Fruit fly (Drosophila melanogaster) whole organism, embryonic: ENCODE measurements around the gene CG43339.

Experiments used
- Atf-2 ChIP-seq: fragments of 200-800 bp; sonication (Bioruptor generic); optimal IDR thresholded peaks from 2 replicates; lab custom pipeline; 2016; ENCODE audit warnings: missing biosample characterization, missing genetic modification characterization
- B-H1 ChIP-seq: fragments of 200-800 bp; sonication (Bioruptor generic); IDR thresholded peaks from 3 replicates; pipeline ENCODE4 v1.3.6; 2022; ENCODE audit warnings: missing biosample characterization, missing genetic modification characterization
- CG10267 ChIP-seq: fragments of 200-800 bp; sonication (Bioruptor generic); optimal IDR thresholded peaks from 2 replicates; lab custom pipeline; 2018; ENCODE audit warnings: missing biosample characterization, mild to moderate bottlenecking, missing genetic modification characterization, moderate library complexity
- CG11696 ChIP-seq: fragments of 200-800 bp; sonication (Bioruptor generic); IDR thresholded peaks from 2 replicates; pipeline ENCODE4 v1.3.6; 2022; ENCODE audit warnings: missing biosample characterization, missing genetic modification characterization
- CG1233 ChIP-seq: fragments of 200-800 bp; sonication (Bioruptor generic); optimal IDR thresholded peaks from 4 replicates; lab custom pipeline; 2018; ENCODE audit warnings: missing biosample characterization, mild to moderate bottlenecking, missing genetic modification characterization
- CG12942 ChIP-seq: fragments of 200-800 bp; sonication (Bioruptor generic); optimal IDR thresholded peaks from 3 replicates; lab custom pipeline; 2016; ENCODE audit warnings: missing biosample characterization, missing genetic modification characterization
- CG14050 ChIP-seq: fragments of 200-800 bp; sonication (Bioruptor generic); IDR thresholded peaks from 3 replicates; pipeline ENCODE4 v1.3.6; 2022; ENCODE audit warnings: missing biosample characterization, missing genetic modification characterization
- CG14860 ChIP-seq: fragments of 200-800 bp; sonication (Bioruptor generic); IDR thresholded peaks from 3 replicates; pipeline ENCODE4 v1.3.6; 2022; ENCODE audit warnings: missing biosample characterization, missing genetic modification characterization; ENCODE audit not compliant: partially characterized antibody
- CG15514 ChIP-seq: fragments of 200-800 bp; sonication (Bioruptor generic); optimal IDR thresholded peaks from 3 replicates; lab custom pipeline; 2017; ENCODE audit warnings: missing biosample characterization, missing genetic modification characterization, mild to moderate bottlenecking, moderate library complexity, missing genetic modification reagents
- CG1603 ChIP-seq: fragments of 200-800 bp; sonication (Bioruptor generic); optimal IDR thresholded peaks from 2 replicates; lab custom pipeline; 2019; ENCODE audit warnings: missing biosample characterization, mild to moderate bottlenecking, missing genetic modification characterization, moderate library complexity
- CG16815 ChIP-seq: fragments of 200-800 bp; sonication (Bioruptor generic); optimal IDR thresholded peaks from 3 replicates; lab custom pipeline; 2017; ENCODE audit warnings: missing biosample characterization, mild to moderate bottlenecking, missing genetic modification characterization
- CG17328 ChIP-seq: fragments of 200-800 bp; sonication (Bioruptor generic); IDR thresholded peaks from 2 replicates; pipeline ENCODE4 v1.3.6; 2022; ENCODE audit warnings: missing biosample characterization, missing genetic modification characterization
- CG17359 ChIP-seq: fragments of 200-800 bp; sonication (Bioruptor generic); optimal IDR thresholded peaks from 3 replicates; lab custom pipeline; 2018; ENCODE audit warnings: missing biosample characterization, mild to moderate bottlenecking, missing genetic modification characterization, moderate library complexity
- CG2712 ChIP-seq: fragments of 200-800 bp; optimal IDR thresholded peaks from 3 replicates; lab custom pipeline; 2019; ENCODE audit warnings: missing biosample characterization, mild to moderate bottlenecking, missing genetic modification characterization, moderate library complexity
- CG30020 ChIP-seq: fragments of 200-800 bp; optimal IDR thresholded peaks from 2 replicates; lab custom pipeline; 2019; ENCODE audit warnings: missing biosample characterization, mild to moderate bottlenecking, missing genetic modification characterization, moderate library complexity
- CG31388 ChIP-seq: fragments of 200-800 bp; sonication (Bioruptor generic); optimal IDR thresholded peaks from 2 replicates; lab custom pipeline; 2016; ENCODE audit warnings: missing biosample characterization, missing genetic modification characterization
- CG34422 ChIP-seq: fragments of 200-800 bp; sonication (Bioruptor generic); IDR thresholded peaks from 3 replicates; pipeline ENCODE4 v1.3.6; 2022; ENCODE audit warnings: missing biosample characterization, missing genetic modification characterization
- CG3847 ChIP-seq: fragments of 200-800 bp; sonication (Bioruptor generic); IDR thresholded peaks from 2 replicates; pipeline ENCODE4 v1.3.6; 2022; ENCODE audit warnings: missing biosample characterization, missing genetic modification characterization
- CG4328 ChIP-seq: fragments of 200-800 bp; sonication (Bioruptor generic); optimal IDR thresholded peaks from 3 replicates; lab custom pipeline; 2017; ENCODE audit warnings: missing biosample characterization, missing genetic modification reagents, missing genetic modification characterization
- CG9727 ChIP-seq: fragments of 200-800 bp; sonication (Bioruptor generic); optimal IDR thresholded peaks from 3 replicates; lab custom pipeline; 2017; ENCODE audit warnings: missing biosample characterization, mild to moderate bottlenecking, missing genetic modification characterization
- Dll ChIP-seq: fragments of 200-800 bp; sonication (Bioruptor generic); IDR thresholded peaks from 4 replicates; pipeline ENCODE4 v1.3.6; 2022; ENCODE audit warnings: missing biosample characterization, missing genetic modification characterization; ENCODE audit not compliant: partially characterized antibody
- H15 ChIP-seq: fragments of 200-800 bp; sonication (Bioruptor generic); IDR thresholded peaks from 3 replicates; pipeline ENCODE4 v1.3.6; 2022; ENCODE audit warnings: missing biosample characterization, missing genetic modification characterization
- Mad ChIP-seq: fragments of 200-800 bp; sonication (Bioruptor generic); optimal IDR thresholded peaks from 2 replicates; lab custom pipeline; 2016; ENCODE audit warnings: missing biosample characterization, missing genetic modification characterization
- Mrtf ChIP-seq: fragments of 200-800 bp; sonication (Bioruptor generic); IDR thresholded peaks from 3 replicates; pipeline ENCODE4 v1.3.6; 2022; ENCODE audit warnings: missing biosample characterization, missing genetic modification characterization
- Six4 ChIP-seq: fragments of 200-800 bp; sonication (Bioruptor generic); optimal IDR thresholded peaks from 2 replicates; lab custom pipeline; 2016; ENCODE audit warnings: missing biosample characterization, missing genetic modification characterization
- Stat92E ChIP-seq, 3 experiments: fragments of >200 bp in 2 of 3; fragments of 200-800 bp in 1 of 3; sonication (Bioruptor generic) in 1 of 3; optimal IDR thresholded peaks; 2 replicates each; lab custom pipeline; 2017 to 2019; ENCODE audit warnings: missing biosample characterization in 3 of 3, missing genetic modification characterization in 3 of 3, mild to moderate bottlenecking in 1 of 3, moderate library complexity in 1 of 3
- TFAM ChIP-seq: fragments of 200-800 bp; sonication (Bioruptor generic); optimal IDR thresholded peaks from 2 replicates; lab custom pipeline; 2017; ENCODE audit warnings: missing biosample characterization, missing genetic modification characterization, inconsistent platforms
- ap ChIP-seq: fragments of 200-800 bp; sonication (Bioruptor generic); IDR thresholded peaks from 2 replicates; pipeline ENCODE4 v1.3.6; 2022; ENCODE audit warnings: missing biosample characterization, missing genetic modification characterization
- cato ChIP-seq: fragments of 200-800 bp; sonication (Bioruptor generic); optimal IDR thresholded peaks from 2 replicates; lab custom pipeline; 2016; ENCODE audit warnings: missing biosample characterization, missing genetic modification characterization, borderline replicate concordance
- caup ChIP-seq: fragments of 200-800 bp; sonication (Bioruptor generic); optimal IDR thresholded peaks from 3 replicates; lab custom pipeline; 2017; ENCODE audit warnings: missing biosample characterization, mild to moderate bottlenecking, missing genetic modification characterization, moderate library complexity; ENCODE audit not compliant: severe bottlenecking
- crol ChIP-seq: fragments of 200-800 bp; sonication (Bioruptor generic); IDR thresholded peaks from 2 replicates; pipeline ENCODE4 v1.3.6; 2022; ENCODE audit warnings: missing biosample characterization, missing genetic modification characterization
- da ChIP-seq: fragments of 200-800 bp; sonication (Bioruptor generic); optimal IDR thresholded peaks from 2 replicates; lab custom pipeline; 2016; ENCODE audit warnings: missing biosample characterization, missing genetic modification characterization
- dati ChIP-seq: fragments of 200-800 bp; sonication (Bioruptor generic); IDR thresholded peaks from 2 replicates; pipeline ENCODE4 v1.3.6; 2022; ENCODE audit warnings: missing biosample characterization, missing genetic modification characterization
- fd96Cb ChIP-seq: fragments of 200-800 bp; sonication (Bioruptor generic); optimal IDR thresholded peaks from 2 replicates; lab custom pipeline; 2018; ENCODE audit warnings: missing biosample characterization, mild to moderate bottlenecking, missing genetic modification characterization, moderate library complexity
- fru ChIP-seq: fragments of >200 bp; optimal IDR thresholded peaks from 2 replicates; lab custom pipeline; 2017
- gfzf ChIP-seq: fragments of 200-800 bp; sonication (Bioruptor generic); optimal IDR thresholded peaks from 2 replicates; lab custom pipeline; 2016; ENCODE audit warnings: missing biosample characterization, mild to moderate bottlenecking, missing genetic modification characterization, moderate library complexity
- jigr1 ChIP-seq: fragments of 200-800 bp; sonication (Bioruptor generic); IDR thresholded peaks from 3 replicates; pipeline ENCODE4 v1.3.6; 2022; ENCODE audit warnings: missing biosample characterization, missing genetic modification characterization
- jing ChIP-seq: fragments of 200-800 bp; sonication (Bioruptor generic); optimal IDR thresholded peaks from 2 replicates; lab custom pipeline; 2018; ENCODE audit warnings: missing biosample characterization, mild to moderate bottlenecking, missing genetic modification characterization
- ken ChIP-seq: fragments of 200-800 bp; sonication (Bioruptor generic); IDR thresholded peaks from 3 replicates; pipeline ENCODE4 v1.3.6; 2022; ENCODE audit warnings: missing biosample characterization, missing genetic modification characterization
- lbe ChIP-seq: fragments of 200-800 bp; sonication (Bioruptor generic); optimal IDR thresholded peaks from 2 replicates; lab custom pipeline; 2016; ENCODE audit warnings: missing biosample characterization, mild to moderate bottlenecking, missing genetic modification characterization
- nerfin-2 ChIP-seq: fragments of 200-800 bp; sonication (Bioruptor generic); IDR thresholded peaks from 2 replicates; pipeline ENCODE4 v1.3.6; 2022; ENCODE audit warnings: missing biosample characterization, missing genetic modification characterization; ENCODE audit not compliant: partially characterized antibody
- nmo ChIP-seq: fragments of 200-800 bp; sonication (Bioruptor generic); optimal IDR thresholded peaks from 2 replicates; lab custom pipeline; 2018; ENCODE audit warnings: missing biosample characterization, mild to moderate bottlenecking, missing genetic modification characterization, moderate library complexity
- nom ChIP-seq: fragments of 200-800 bp; sonication (Bioruptor generic); optimal IDR thresholded peaks from 2 replicates; lab custom pipeline; 2017; ENCODE audit warnings: missing biosample characterization, missing genetic modification characterization, mild to moderate bottlenecking, moderate library complexity, missing genetic modification reagents
- pita ChIP-seq: fragments of 200-800 bp; sonication (Bioruptor generic); optimal IDR thresholded peaks from 2 replicates; lab custom pipeline; 2017; ENCODE audit warnings: missing biosample characterization, mild to moderate bottlenecking, missing genetic modification characterization
- scrt ChIP-seq: fragments of 200-800 bp; sonication (Bioruptor generic); optimal IDR thresholded peaks from 2 replicates; lab custom pipeline; 2018; ENCODE audit warnings: missing biosample characterization, mild to moderate bottlenecking, missing genetic modification characterization, moderate library complexity
- sd ChIP-seq: fragments of 200-800 bp; sonication (Bioruptor generic); optimal IDR thresholded peaks from 3 replicates; lab custom pipeline; 2018; ENCODE audit warnings: missing biosample characterization, mild to moderate bottlenecking, missing genetic modification characterization, moderate library complexity
- vnd ChIP-seq: fragments of 200-800 bp; sonication (Bioruptor generic); IDR thresholded peaks from 3 replicates; pipeline ENCODE4 v1.3.6; 2022; ENCODE audit warnings: missing biosample characterization, missing genetic modification characterization; ENCODE audit not compliant: partially characterized antibody
- vvl ChIP-seq: fragments of 200-800 bp; sonication (Bioruptor generic); IDR thresholded peaks from 2 replicates; pipeline ENCODE4 v1.3.6; 2022; ENCODE audit warnings: missing biosample characterization, missing genetic modification characterization

Gene CG43339

DNA sequence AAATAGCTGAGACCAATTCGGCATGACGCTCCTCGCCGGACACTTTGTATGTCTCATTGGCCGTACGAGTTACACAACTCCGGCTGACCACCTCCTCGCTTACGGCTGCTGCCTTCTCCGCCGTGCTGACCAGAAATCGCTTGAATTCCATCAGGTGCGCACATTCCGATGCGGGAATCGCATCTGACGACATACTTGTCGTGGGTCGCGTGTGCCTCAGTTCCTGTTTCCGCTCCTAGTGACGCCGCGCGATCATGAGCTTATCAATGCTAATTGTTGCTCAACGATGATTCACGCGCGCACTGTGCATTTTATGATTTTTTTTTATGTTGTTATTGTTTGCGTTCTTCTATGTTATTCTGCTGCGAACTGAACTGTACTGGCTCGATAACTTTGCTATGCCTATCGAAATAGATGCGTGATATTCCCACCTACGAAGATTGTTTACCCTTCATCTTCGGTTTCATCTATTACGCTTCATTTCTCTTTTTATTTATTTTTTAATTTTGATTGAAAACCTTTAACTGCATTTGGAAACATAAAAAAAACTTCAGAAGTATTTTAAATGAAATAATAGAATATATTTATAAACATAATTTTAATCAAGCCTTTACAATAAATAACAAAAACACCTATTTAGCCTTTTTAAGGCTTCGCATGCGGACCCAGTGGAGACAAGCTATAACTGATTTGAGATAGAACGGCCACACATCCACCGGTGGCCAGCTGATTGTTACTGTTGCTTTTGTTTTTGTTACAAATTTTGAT lies 29.8 kb upstream of the CG43339 start, which contains the start of the genes CG10376 and CG10343 (continued):
- TF ChIP-seq dati (GFP tag; lab: Robert Waterston, UW), result no peak
- peak; percentile 89 for TF ChIP-seq scrt (GFP tag; lab: Kevin White, UChicago)
- peak; percentile 64 for TF ChIP-seq ap (GFP tag; lab: Robert Waterston, UW)
- 0 out of 2 replicates have a peak, but pooled peaks have one; percentile 33 for TF ChIP-seq CG11696
- TF ChIP-seq CG14860 (GFP tag; lab: Robert Waterston, UW), result peak; percentile 58; the same call in 2 of the 3 replicates
- peak; percentile 74 for TF ChIP-seq Six4
- TF ChIP-seq CG2712 (tag; lab: Kevin White, UChicago), result peak; percentile 95
- no peak for TF ChIP-seq pita (GFP tag; lab: Kevin White, UChicago)
- peak; percentile 78 for TF ChIP-seq B-H1
- peak; percentile 72; the same call in 2 of the 3 replicates for TF ChIP-seq jigr1
- peak; percentile 98 for TF ChIP-seq CG15514 (GFP tag; lab: Kevin White, UChicago)
- peak; percentile 69; the same call in 2 of the 3 replicates for TF ChIP-seq ken (GFP tag; lab: Robert Waterston, UW)
- peak; percentile 85 for TF ChIP-seq CG10267
- peak; percentile 83 for TF ChIP-seq CG12942
- no peak for TF ChIP-seq nerfin-2
- peak; percentile 72 for TF ChIP-seq CG17328 (GFP tag; lab: Robert Waterston, UW)
- peak; percentile 16 for TF ChIP-seq lbe (GFP tag; lab: Kevin White, UChicago)
- no peak for TF ChIP-seq crol (GFP tag; lab: Robert Waterston, UW)
- TF ChIP-seq da (GFP tag; lab: Kevin White, UChicago), result no peak
- TF ChIP-seq CG4328, result peak; percentile 78
- TF ChIP-seq CG30020 (tag; lab: Kevin White, UChicago), result peak; percentile 98
- TF ChIP-seq vnd (GFP tag; lab: Robert Waterston, UW), result no peak
- peak; percentile 76 for TF ChIP-seq vvl
- TF ChIP-seq CG1603 (tag; lab: Kevin White, UChicago), result peak; percentile 31
- TF ChIP-seq caup (GFP tag; lab: Kevin White, UChicago), result peak; percentile 83
- TF ChIP-seq Stat92E (GFP tag; optimal IDR thresholded peaks at IDR 0.05; lab: Kevin White, UChicago), result peak in 1 of 3 experiments; percentile 54
- peak; percentile 82 for TF ChIP-seq CG1233 (GFP tag; lab: Kevin White, UChicago)
- peak; percentile 40 for TF ChIP-seq jing (GFP tag; lab: Kevin White, UChicago)
- TF ChIP-seq nmo, result peak; percentile 98
- peak; percentile 66 for TF ChIP-seq CG14050 (GFP tag; lab: Robert Waterston, UW)
- peak; percentile 72 for TF ChIP-seq cato (GFP tag; lab: Kevin White, UChicago)
- peak; percentile 91 for TF ChIP-seq fd96Cb (tag; lab: Kevin White, UChicago)
- TF ChIP-seq Mrtf (GFP tag; lab: Robert Waterston, UW), result peak; percentile 81
- TF ChIP-seq sd, result peak; percentile 90
- TF ChIP-seq fru, result no peak
- peak; percentile 72 for TF ChIP-seq Mad (GFP tag; lab: Kevin White, UChicago)
- TF ChIP-seq H15, result 0 out of 3 replicates have a peak, but pooled peaks have one; percentile 72
- TF ChIP-seq CG34422 (GFP tag; lab: Robert Waterston, UW), result peak; percentile 78; the same call in 2 of the 3 replicates
- peak; percentile 89 for TF ChIP-seq CG9727 (GFP tag; lab: Kevin White, UChicago)
- TF ChIP-seq nom (GFP tag; lab: Kevin White, UChicago), result peak; percentile 58
- 0 out of 4 replicates have a peak, but pooled peaks have one; percentile 40 for TF ChIP-seq Dll (GFP tag; lab: Robert Waterston, UW)
- TF ChIP-seq gfzf (GFP tag; lab: Kevin White, UChicago), result peak; percentile 40
- peak; percentile 83 for TF ChIP-seq CG17359 (tag; lab: Kevin White, UChicago)
- peak; percentile 74 for TF ChIP-seq CG31388 (GFP tag; lab: Kevin White, UChicago)
- TF ChIP-seq CG16815 (GFP tag; lab: Kevin White, UChicago), result peak; percentile 91
- TF ChIP-seq CG3847 (GFP tag; lab: Robert Waterston, UW), result peak; percentile 93
- no peak for TF ChIP-seq TFAM (GFP tag; lab: Kevin White, UChicago)
- TF ChIP-seq Atf-2 (GFP tag; lab: Kevin White, UChicago), result peak; percentile 34
